Worm (Caenorhabditis elegans) whole organism, late embryonic: ENCODE data around the gene T22B2.2.
A peak's percentile ranks its signal among the peaks of the same experiment; 100 is the strongest.

Experiments
- K02D7.2 ChIP-seq: sonication (generic microtip); optimal IDR thresholded peaks from 2 replicates; lab custom pipeline; 2017; ENCODE audit warnings: mild to moderate bottlenecking, missing genetic modification characterization, missing compliant biosample characterization
- ama-1 ChIP-seq: fragments of 150-350 bp; optimal IDR thresholded peaks from 2 replicates; lab custom pipeline; 2014
- dmd-4 ChIP-seq: sonication (generic microtip); optimal IDR thresholded peaks from 2 replicates; lab custom pipeline; 2016; ENCODE audit warnings: borderline replicate concordance, missing genetic modification characterization, missing compliant biosample characterization
- elt-2 ChIP-seq: sonication (generic microtip); optimal IDR thresholded peaks from 2 replicates; lab custom pipeline; 2016; ENCODE audit warnings: missing genetic modification reagents, missing genetic modification characterization, missing compliant biosample characterization
- fkh-10 ChIP-seq: fragments of 150-350 bp; optimal IDR thresholded peaks from 2 replicates; lab custom pipeline; 2014; ENCODE audit warnings: missing biosample characterization, missing genetic modification reagents, missing genetic modification characterization
- fkh-6 ChIP-seq: sonication (generic microtip); optimal IDR thresholded peaks from 2 replicates; lab custom pipeline; 2016; ENCODE audit warnings: missing genetic modification characterization, missing compliant biosample characterization
- lim-6 ChIP-seq: sonication (generic microtip); optimal IDR thresholded peaks from 2 replicates; lab custom pipeline; 2016; ENCODE audit warnings: missing genetic modification characterization, missing compliant biosample characterization
- madf-2 ChIP-seq: sonication (generic microtip); optimal IDR thresholded peaks from 2 replicates; lab custom pipeline; 2017; ENCODE audit warnings: missing genetic modification characterization, missing compliant biosample characterization
- nhr-11 ChIP-seq: fragments of 150-350 bp; optimal IDR thresholded peaks from 2 replicates; lab custom pipeline; 2014; ENCODE audit warnings: missing biosample characterization, missing genetic modification characterization
- pha-2 ChIP-seq: sonication (generic microtip); optimal IDR thresholded peaks from 2 replicates; lab custom pipeline; 2017; ENCODE audit warnings: mild to moderate bottlenecking, missing genetic modification characterization, missing compliant biosample characterization
- rnt-1 ChIP-seq: sonication (generic microtip); optimal IDR thresholded peaks from 2 replicates; lab custom pipeline; 2016; ENCODE audit warnings: missing genetic modification characterization, missing compliant biosample characterization
- sox-4 ChIP-seq: sonication (generic microtip); optimal IDR thresholded peaks from 2 replicates; lab custom pipeline; 2017; ENCODE audit warnings: mild to moderate bottlenecking, missing genetic modification characterization, inconsistent platforms, missing compliant biosample characterization
- unc-55 ChIP-seq: sonication (generic microtip); optimal IDR thresholded peaks from 2 replicates; lab custom pipeline; 2017; ENCODE audit warnings: missing biosample characterization, missing genetic modification reagents, missing genetic modification characterization

DNA sequence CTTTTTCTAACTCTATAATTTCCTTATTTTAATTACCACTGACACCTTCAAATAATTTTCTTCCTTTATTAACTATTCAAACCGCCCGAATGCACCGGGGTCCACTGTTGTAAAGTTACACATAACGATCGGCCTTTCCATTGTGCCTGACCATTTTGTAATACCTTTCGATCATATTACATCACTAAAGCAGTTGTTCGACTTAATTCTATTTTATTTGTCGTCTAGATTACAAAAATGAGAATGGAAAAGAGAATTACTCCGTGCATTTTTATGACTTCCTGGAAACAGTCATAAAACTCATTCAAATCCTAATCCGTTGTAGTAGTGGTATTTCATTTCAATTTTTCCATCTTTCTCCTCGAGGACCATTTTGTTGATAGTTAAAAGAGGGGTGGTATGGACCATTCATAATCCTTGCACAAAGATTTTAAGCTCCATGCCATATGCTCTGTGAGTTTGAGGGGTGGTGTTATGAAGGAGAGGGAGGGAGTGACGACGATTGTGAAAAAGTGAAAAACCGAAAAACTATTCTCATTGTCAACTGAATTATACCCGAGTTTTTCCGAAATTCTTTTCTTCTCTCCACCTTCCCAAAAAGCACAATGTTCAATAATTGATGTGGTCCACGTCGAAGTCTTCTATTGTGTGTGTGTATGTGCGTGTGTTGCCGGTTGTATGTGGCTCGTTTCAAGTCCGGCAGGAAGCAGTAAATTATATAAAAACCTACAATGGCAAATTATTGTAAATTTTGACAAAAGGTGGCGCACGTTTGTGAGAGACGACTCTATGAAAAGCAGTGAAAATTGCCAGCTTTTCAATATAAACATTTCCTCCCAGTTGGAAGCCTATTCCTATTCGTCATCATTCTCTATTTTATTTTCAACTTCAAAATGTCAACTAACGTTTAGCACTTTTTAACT, 21.7 kb upstream of the T22B2.2 start:
- peak; percentile 11 for TF ChIP-seq unc-55
- no peak for TF ChIP-seq fkh-10 (GFP tag; lab: Kevin White, UChicago)
- no peak for TF ChIP-seq madf-2
- TF ChIP-seq pha-2 (tag; lab: Kevin White, UChicago), result no peak
- no peak for TF ChIP-seq fkh-6 (tag; lab: Kevin White, UChicago)
- no peak for TF ChIP-seq rnt-1
- no peak for TF ChIP-seq ama-1 (lab: Kevin White, UChicago)
- TF ChIP-seq dmd-4, result no peak
- no peak for TF ChIP-seq K02D7.2 (tag; lab: Kevin White, UChicago)
- TF ChIP-seq lim-6 (tag; lab: Kevin White, UChicago), result no peak
- no peak for TF ChIP-seq elt-2
- TF ChIP-seq nhr-11 (tag; lab: Kevin White, UChicago), result no peak
- no peak for TF ChIP-seq sox-4 (tag; lab: Kevin White, UChicago)
